Fruit fly (Drosophila melanogaster) whole organism, embryonic: ENCODE results near the gene bin.

Experiments
- Adf1 ChIP-seq: fragments of 200-800 bp; sonication (Bioruptor generic); IDR thresholded peaks from 2 replicates; pipeline ENCODE4 v1.3.6; 2022; ENCODE audit warnings: missing biosample characterization, missing genetic modification characterization
- CG10366 ChIP-seq: fragments of 200-800 bp; sonication (Bioruptor generic); IDR thresholded peaks from 2 replicates; pipeline ENCODE4 v1.3.6; 2022; ENCODE audit warnings: missing biosample characterization, missing genetic modification characterization
- CG10654 ChIP-seq: fragments of 200-800 bp; sonication (Bioruptor generic); optimal IDR thresholded peaks from 2 replicates; lab custom pipeline; 2016; ENCODE audit warnings: missing biosample characterization, missing genetic modification characterization
- CG11456 ChIP-seq: fragments of 200-800 bp; sonication (Bioruptor generic); IDR thresholded peaks from 3 replicates; pipeline ENCODE4 v1.3.6; 2022; ENCODE audit warnings: missing biosample characterization, missing genetic modification characterization
- CG13624 ChIP-seq: fragments of 200-800 bp; sonication (Bioruptor generic); optimal IDR thresholded peaks from 2 replicates; lab custom pipeline; 2016; ENCODE audit warnings: missing biosample characterization, missing genetic modification characterization
- CG14965 ChIP-seq: fragments of 200-800 bp; sonication (Bioruptor generic); optimal IDR thresholded peaks from 2 replicates; lab custom pipeline; 2016; ENCODE audit warnings: missing biosample characterization, missing genetic modification characterization, borderline replicate concordance
- CG15011 ChIP-seq: fragments of 200-800 bp; sonication (Bioruptor generic); optimal IDR thresholded peaks from 3 replicates; lab custom pipeline; 2018; ENCODE audit warnings: missing biosample characterization, mild to moderate bottlenecking, missing genetic modification characterization
- CG15269 ChIP-seq: fragments of 200-800 bp; sonication (Bioruptor generic); optimal IDR thresholded peaks from 2 replicates; lab custom pipeline; 2018; ENCODE audit warnings: missing biosample characterization, mild to moderate bottlenecking, missing genetic modification characterization, moderate library complexity
- CG16813 ChIP-seq: fragments of 200-800 bp; sonication (Bioruptor generic); IDR thresholded peaks from 3 replicates; pipeline ENCODE4 v1.3.6; 2022; ENCODE audit warnings: missing biosample characterization, missing genetic modification characterization; ENCODE audit not compliant: partially characterized antibody
- CG17359 ChIP-seq: fragments of 200-800 bp; sonication (Bioruptor generic); optimal IDR thresholded peaks from 3 replicates; lab custom pipeline; 2018; ENCODE audit warnings: missing biosample characterization, mild to moderate bottlenecking, missing genetic modification characterization, moderate library complexity
- CG2120 ChIP-seq: fragments of 200-800 bp; sonication (Bioruptor generic); optimal IDR thresholded peaks from 3 replicates; lab custom pipeline; 2016; ENCODE audit warnings: missing biosample characterization, missing genetic modification characterization
- CG4854 ChIP-seq: fragments of 200-800 bp; sonication (Bioruptor generic); optimal IDR thresholded peaks from 2 replicates; lab custom pipeline; 2016; ENCODE audit warnings: missing biosample characterization, missing genetic modification characterization, inconsistent platforms
- CG7556 ChIP-seq: fragments of 200-800 bp; sonication (Bioruptor generic); optimal IDR thresholded peaks from 2 replicates; lab custom pipeline; 2017; ENCODE audit warnings: missing biosample characterization, mild to moderate bottlenecking, missing genetic modification characterization
- CG7963 ChIP-seq: fragments of 200-800 bp; sonication (Bioruptor generic); IDR thresholded peaks from 3 replicates; pipeline ENCODE4 v1.3.6; 2022; ENCODE audit warnings: missing biosample characterization, missing genetic modification characterization; ENCODE audit not compliant: partially characterized antibody
- CG8281 ChIP-seq: fragments of 200-800 bp; sonication (Bioruptor generic); optimal IDR thresholded peaks from 2 replicates; lab custom pipeline; 2018; ENCODE audit warnings: missing biosample characterization, mild to moderate bottlenecking, missing genetic modification characterization, moderate library complexity
- CG8924 ChIP-seq: fragments of 200-800 bp; optimal IDR thresholded peaks from 3 replicates; lab custom pipeline; 2019; ENCODE audit warnings: missing biosample characterization, mild to moderate bottlenecking, missing genetic modification characterization, moderate library complexity
- CG9609 ChIP-seq: fragments of 200-800 bp; sonication (Bioruptor generic); optimal IDR thresholded peaks from 3 replicates; lab custom pipeline; 2016; ENCODE audit warnings: missing biosample characterization, missing genetic modification characterization
- D19B ChIP-seq: fragments of 200-800 bp; sonication (Bioruptor generic); optimal IDR thresholded peaks from 2 replicates; lab custom pipeline; 2017; ENCODE audit warnings: missing biosample characterization, mild to moderate bottlenecking, missing genetic modification characterization
- Dfd ChIP-seq, 2 experiments: fragments of >200 bp; optimal IDR thresholded peaks; 2 replicates each; lab custom pipeline; 2017; ENCODE audit warnings: missing biosample characterization in 2 of 2, missing genetic modification characterization in 2 of 2
- Gug ChIP-seq: fragments of 200-800 bp; sonication (Bioruptor generic); IDR thresholded peaks from 4 replicates; pipeline ENCODE4 v1.3.6; 2022; ENCODE audit warnings: missing biosample characterization, missing genetic modification characterization
- H15 ChIP-seq: fragments of 200-800 bp; sonication (Bioruptor generic); IDR thresholded peaks from 3 replicates; pipeline ENCODE4 v1.3.6; 2022; ENCODE audit warnings: missing biosample characterization, missing genetic modification characterization
- HLHmδ ChIP-seq: fragments of 200-800 bp; sonication (Bioruptor generic); optimal IDR thresholded peaks from 2 replicates; lab custom pipeline; 2018; ENCODE audit warnings: missing biosample characterization, mild to moderate bottlenecking, missing genetic modification characterization, moderate library complexity
- HmgD ChIP-seq: fragments of 200-800 bp; sonication (Bioruptor generic); optimal IDR thresholded peaks from 3 replicates; lab custom pipeline; 2016; ENCODE audit warnings: missing biosample characterization, missing genetic modification characterization
- Mes4 ChIP-seq: fragments of 200-800 bp; sonication (Bioruptor generic); optimal IDR thresholded peaks from 2 replicates; lab custom pipeline; 2016; ENCODE audit warnings: missing biosample characterization, missing genetic modification characterization
- Oli ChIP-seq: fragments of 200-800 bp; sonication (Bioruptor generic); optimal IDR thresholded peaks from 2 replicates; lab custom pipeline; 2018; ENCODE audit warnings: missing biosample characterization, mild to moderate bottlenecking, missing genetic modification characterization, moderate library complexity
- Ptx1 ChIP-seq: fragments of 200-800 bp; sonication (Bioruptor generic); IDR thresholded peaks from 2 replicates; pipeline ENCODE4 v1.3.6; 2022; ENCODE audit warnings: missing biosample characterization, missing genetic modification characterization
- Ravus ChIP-seq: fragments of 200-800 bp; sonication (Bioruptor generic); IDR thresholded peaks from 2 replicates; pipeline ENCODE4 v1.3.6; 2022; ENCODE audit warnings: missing biosample characterization, missing genetic modification characterization
- Ssrp ChIP-seq: fragments of 200-800 bp; sonication (Bioruptor generic); optimal IDR thresholded peaks from 2 replicates; lab custom pipeline; 2018; ENCODE audit warnings: missing biosample characterization, mild to moderate bottlenecking, missing genetic modification characterization, moderate library complexity
- Usf ChIP-seq: fragments of 200-800 bp; sonication (Bioruptor generic); optimal IDR thresholded peaks from 2 replicates; lab custom pipeline; 2017; ENCODE audit warnings: missing genotype, missing biosample characterization, missing genetic modification characterization
- bab2 ChIP-seq: fragments of 200-800 bp; sonication (Bioruptor generic); optimal IDR thresholded peaks from 2 replicates; lab custom pipeline; 2016; ENCODE audit warnings: missing biosample characterization, missing genetic modification characterization
- cato ChIP-seq: fragments of 200-800 bp; sonication (Bioruptor generic); optimal IDR thresholded peaks from 2 replicates; lab custom pipeline; 2016; ENCODE audit warnings: missing biosample characterization, missing genetic modification characterization, borderline replicate concordance
- chinmo ChIP-seq: fragments of 200-800 bp; sonication (Bioruptor generic); IDR thresholded peaks from 4 replicates; pipeline ENCODE4 v1.3.6; 2022; ENCODE audit warnings: missing biosample characterization, missing genetic modification characterization; ENCODE audit not compliant: partially characterized antibody
- dm ChIP-seq: fragments of 200-800 bp; sonication (Bioruptor generic); optimal IDR thresholded peaks from 3 replicates; lab custom pipeline; 2016; ENCODE audit warnings: missing biosample characterization, missing genetic modification characterization
- eyg ChIP-seq: fragments of 200-800 bp; sonication (Bioruptor generic); optimal IDR thresholded peaks from 3 replicates; lab custom pipeline; 2016; ENCODE audit warnings: missing biosample characterization, missing genetic modification characterization
- gcm2 ChIP-seq: fragments of 200-800 bp; sonication (Bioruptor generic); optimal IDR thresholded peaks from 2 replicates; lab custom pipeline; 2016; ENCODE audit warnings: missing biosample characterization, missing genetic modification characterization
- grau ChIP-seq: fragments of 200-800 bp; optimal IDR thresholded peaks from 3 replicates; lab custom pipeline; 2019; ENCODE audit warnings: missing biosample characterization, mild to moderate bottlenecking, missing genetic modification characterization, moderate library complexity
- grn ChIP-seq: fragments of 200-800 bp; sonication (Bioruptor generic); optimal IDR thresholded peaks from 3 replicates; lab custom pipeline; 2017; ENCODE audit warnings: missing biosample characterization, missing genetic modification characterization
- hth ChIP-seq: fragments of >200 bp; optimal IDR thresholded peaks from 2 replicates; lab custom pipeline; 2017; ENCODE audit warnings: inconsistent platforms
- lilli ChIP-seq: fragments of 200-800 bp; sonication (Bioruptor generic); optimal IDR thresholded peaks from 3 replicates; lab custom pipeline; 2016; ENCODE audit warnings: missing biosample characterization, missing genetic modification characterization
- mld ChIP-seq: fragments of 200-800 bp; sonication (Bioruptor generic); IDR thresholded peaks from 3 replicates; pipeline ENCODE4 v1.3.6; 2022; ENCODE audit warnings: missing biosample characterization, missing genetic modification characterization; ENCODE audit not compliant: partially characterized antibody
- nmo ChIP-seq: fragments of 200-800 bp; sonication (Bioruptor generic); optimal IDR thresholded peaks from 2 replicates; lab custom pipeline; 2018; ENCODE audit warnings: missing biosample characterization, mild to moderate bottlenecking, missing genetic modification characterization, moderate library complexity
- repo ChIP-seq: fragments of 200-800 bp; sonication (Bioruptor generic); optimal IDR thresholded peaks from 2 replicates; lab custom pipeline; 2016; ENCODE audit warnings: missing biosample characterization, missing genetic modification characterization
- sim ChIP-seq: fragments of 200-800 bp; sonication (Bioruptor generic); IDR thresholded peaks from 2 replicates; pipeline ENCODE4 v1.3.6; 2022; ENCODE audit warnings: missing biosample characterization, missing genetic modification characterization
- slp2 ChIP-seq: fragments of 200-800 bp; sonication (Bioruptor generic); optimal IDR thresholded peaks from 2 replicates; lab custom pipeline; 2016; ENCODE audit warnings: missing biosample characterization, missing genetic modification characterization
- tio ChIP-seq: fragments of 200-800 bp; sonication (Bioruptor generic); optimal IDR thresholded peaks from 2 replicates; lab custom pipeline; 2017; ENCODE audit warnings: missing biosample characterization, missing genetic modification characterization, inconsistent platforms
- twi ChIP-seq: fragments of 200-800 bp; optimal IDR thresholded peaks from 2 replicates; lab custom pipeline; 2019; ENCODE audit warnings: missing biosample characterization, mild to moderate bottlenecking, missing genetic modification characterization, moderate library complexity
- unc-4 ChIP-seq: fragments of 200-800 bp; sonication (Bioruptor generic); IDR thresholded peaks from 2 replicates; pipeline ENCODE4 v1.3.6; 2022; ENCODE audit warnings: missing biosample characterization, missing genetic modification characterization; ENCODE audit not compliant: partially characterized antibody
- unpg ChIP-seq: fragments of 200-800 bp; sonication (Bioruptor generic); optimal IDR thresholded peaks from 3 replicates; lab custom pipeline; 2018; ENCODE audit warnings: missing biosample characterization, mild to moderate bottlenecking, missing genetic modification characterization, moderate library complexity
- vvl ChIP-seq: fragments of 200-800 bp; sonication (Bioruptor generic); IDR thresholded peaks from 2 replicates; pipeline ENCODE4 v1.3.6; 2022; ENCODE audit warnings: missing biosample characterization, missing genetic modification characterization
- yki ChIP-seq: fragments of >200 bp; optimal IDR thresholded peaks from 3 replicates; lab custom pipeline; 2018

Gene bin

DNA sequence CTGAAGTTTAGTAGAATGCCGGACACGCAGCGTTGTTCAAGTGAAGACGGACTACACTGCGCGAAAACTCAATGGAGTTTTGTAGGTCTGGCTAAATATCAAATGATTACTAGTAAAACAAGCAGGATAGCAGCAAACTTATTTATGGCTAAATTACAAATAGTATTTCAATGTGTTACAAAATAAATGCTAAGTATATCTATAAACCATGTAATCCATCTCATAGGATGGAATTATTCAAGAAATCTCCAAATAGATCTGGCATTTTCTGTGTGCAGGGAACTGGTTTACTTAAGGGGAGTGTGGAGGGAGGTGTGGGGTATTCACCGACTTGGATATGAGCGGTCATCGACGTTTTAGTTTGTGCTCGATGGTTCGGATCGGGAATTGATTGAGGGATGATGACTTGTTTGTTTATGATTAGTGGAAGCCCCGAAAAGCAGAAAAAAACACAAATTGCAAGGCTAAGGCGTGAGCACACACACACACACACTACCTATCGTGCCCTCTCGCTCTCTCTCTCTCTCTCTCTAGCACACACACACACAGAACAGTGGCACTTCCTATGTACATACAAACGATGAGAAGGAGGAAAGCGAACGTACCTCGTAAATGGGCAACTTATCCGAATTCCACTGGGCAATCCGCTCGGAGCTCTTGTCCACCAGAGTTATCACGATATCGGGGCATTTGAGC is 26.5 kb upstream of the bin start (continued):
- TF ChIP-seq CG10366 (peak; percentile 67), grn (GFP tag; lab: Kevin White, UChicago) (peak; percentile 47), dm (GFP tag; lab: Kevin White, UChicago) (peak; percentile 52), Ssrp (tag; lab: Kevin White, UChicago) (peak; percentile 83), CG7556 (GFP tag; lab: Kevin White, UChicago) (peak; percentile 87), vvl (GFP tag; lab: Robert Waterston, UW) (peak; percentile 88), CG15269 (tag; lab: Kevin White, UChicago) (peak; percentile 90), twi (tag; lab: Kevin White, UChicago) (peak; percentile 54), CG7963 (GFP tag; lab: Robert Waterston, UW) (no peak), H15 (0 out of 3 replicates have a peak, but pooled peaks have one; percentile 15), CG11456 (peak; percentile 51; the same call in 1 of the 3 replicates), Mes4 (GFP tag; lab: Kevin White, UChicago) (peak; percentile 84), CG15011 (GFP tag; lab: Kevin White, UChicago) (peak; percentile 40), Ptx1 (GFP tag; lab: Robert Waterston, UW) (peak; percentile 79), HmgD (peak; percentile 47), cato (peak; percentile 66), D19B (GFP tag; lab: Kevin White, UChicago) (peak; percentile 6), CG10654 (peak; percentile 72), Dfd (GFP tag; optimal IDR thresholded peaks at IDR 0.05; lab: Kevin White, UChicago) (no peak), nmo (GFP tag; lab: Kevin White, UChicago) (peak; percentile 86), Ravus (GFP tag; lab: Robert Waterston, UW) (no peak; the same call in 1 of the 2 replicates), tio (GFP tag; lab: Kevin White, UChicago) (peak; percentile 79), Usf (GFP tag; lab: Kevin White, UChicago) (peak; percentile 54), repo (GFP tag; lab: Kevin White, UChicago) (peak; percentile 71), sim (GFP tag; lab: Robert Waterston, UW) (peak; percentile 27; the same call in 1 of the 2 replicates), lilli (GFP tag; lab: Kevin White, UChicago) (peak; percentile 83), hth (lab: Kevin White, UChicago) (no peak), CG17359 (tag; lab: Kevin White, UChicago) (peak; percentile 84), CG16813 (GFP tag; lab: Robert Waterston, UW) (no peak), bab2 (GFP tag; lab: Kevin White, UChicago) (peak; percentile 78), HLHmδ (GFP tag; lab: Kevin White, UChicago) (no peak), yki (no peak), slp2 (peak; percentile 83), eyg (no peak), CG4854 (GFP tag; lab: Kevin White, UChicago) (peak; percentile 71), CG13624 (GFP tag; lab: Kevin White, UChicago) (peak; percentile 76), chinmo (GFP tag; lab: Robert Waterston, UW) (no peak), gcm2 (peak; percentile 59), CG8924 (tag; lab: Kevin White, UChicago) (peak; percentile 88), CG8281 (tag; lab: Kevin White, UChicago) (peak; percentile 40), Oli (peak; percentile 84), Adf1 (GFP tag; lab: Robert Waterston, UW) (peak; percentile 30; the same call in 1 of the 2 replicates), CG9609 (GFP tag; lab: Kevin White, UChicago) (peak; percentile 63), CG2120 (GFP tag; lab: Kevin White, UChicago) (peak; percentile 82), grau (peak; percentile 86), CG14965 (no peak), mld (GFP tag; lab: Robert Waterston, UW) (no peak), Gug (peak; percentile 52; the same call in 2 of the 4 replicates), unpg (GFP tag; lab: Kevin White, UChicago) (peak; percentile 91), unc-4 (no peak)
